Fruit fly (Drosophila melanogaster) whole organism, embryonic: Measurements from ENCODE around the gene CG3104.

ENCODE experiments used
- Atf3 ChIP-seq: fragments of 200-800 bp; sonication (Bioruptor generic); optimal IDR thresholded peaks from 3 replicates; lab custom pipeline; 2016; ENCODE audit warnings: missing biosample characterization, missing genetic modification characterization
- Atf6 ChIP-seq: fragments of 200-800 bp; sonication (Bioruptor generic); IDR thresholded peaks from 2 replicates; pipeline ENCODE4 v1.3.6; 2022; ENCODE audit warnings: missing biosample characterization, missing genetic modification characterization
- CG10147 ChIP-seq: fragments of 200-800 bp; sonication (Bioruptor generic); optimal IDR thresholded peaks from 2 replicates; lab custom pipeline; 2019; ENCODE audit warnings: missing biosample characterization, mild to moderate bottlenecking, missing genetic modification characterization, moderate library complexity
- CG10654 ChIP-seq: fragments of 200-800 bp; sonication (Bioruptor generic); optimal IDR thresholded peaks from 2 replicates; lab custom pipeline; 2016; ENCODE audit warnings: missing biosample characterization, missing genetic modification characterization
- CG11398 ChIP-seq: fragments of 200-800 bp; sonication (Bioruptor generic); optimal IDR thresholded peaks from 2 replicates; lab custom pipeline; 2016; ENCODE audit warnings: missing biosample characterization, missing genetic modification characterization
- CG15514 ChIP-seq: fragments of 200-800 bp; sonication (Bioruptor generic); optimal IDR thresholded peaks from 3 replicates; lab custom pipeline; 2017; ENCODE audit warnings: missing biosample characterization, missing genetic modification characterization, mild to moderate bottlenecking, moderate library complexity, missing genetic modification reagents
- CG1603 ChIP-seq: fragments of 200-800 bp; sonication (Bioruptor generic); optimal IDR thresholded peaks from 2 replicates; lab custom pipeline; 2019; ENCODE audit warnings: missing biosample characterization, mild to moderate bottlenecking, missing genetic modification characterization, moderate library complexity
- CG16779 ChIP-seq: fragments of 200-800 bp; sonication (Bioruptor generic); IDR thresholded peaks from 2 replicates; pipeline ENCODE4 v1.3.6; 2022; ENCODE audit warnings: missing biosample characterization, missing genetic modification characterization
- CG17829 ChIP-seq: fragments of 200-800 bp; optimal IDR thresholded peaks from 2 replicates; lab custom pipeline; 2019; ENCODE audit warnings: missing biosample characterization, mild to moderate bottlenecking, missing genetic modification characterization, moderate library complexity
- CG2199 ChIP-seq: fragments of 200-800 bp; sonication (Bioruptor generic); IDR thresholded peaks from 3 replicates; pipeline ENCODE4 v1.3.6; 2022; ENCODE audit warnings: missing biosample characterization, missing genetic modification characterization
- CG2889 ChIP-seq: fragments of 200-800 bp; sonication (Bioruptor generic); IDR thresholded peaks from 3 replicates; pipeline ENCODE4 v1.3.6; 2022; ENCODE audit warnings: missing biosample characterization, missing genetic modification characterization
- CG3065 ChIP-seq: fragments of 200-800 bp; sonication (Bioruptor generic); optimal IDR thresholded peaks from 2 replicates; lab custom pipeline; 2016; ENCODE audit warnings: missing biosample characterization, missing genetic modification characterization
- CG3281 ChIP-seq: fragments of 200-800 bp; sonication (Bioruptor generic); optimal IDR thresholded peaks from 3 replicates; lab custom pipeline; 2017; ENCODE audit warnings: missing biosample characterization, mild to moderate bottlenecking, missing genetic modification characterization
- CG3726 ChIP-seq: fragments of 200-800 bp; sonication (Bioruptor generic); IDR thresholded peaks from 3 replicates; pipeline ENCODE4, ENCODE4 v1.3.6; 2022; ENCODE audit warnings: missing biosample characterization, missing genetic modification characterization
- CG7745 ChIP-seq: fragments of 200-800 bp; sonication (Bioruptor generic); optimal IDR thresholded peaks from 2 replicates; lab custom pipeline; 2018; ENCODE audit warnings: missing biosample characterization, mild to moderate bottlenecking, missing genetic modification characterization, moderate library complexity
- CG7839 ChIP-seq: fragments of 200-800 bp; sonication (Bioruptor generic); optimal IDR thresholded peaks from 3 replicates; lab custom pipeline; 2018; ENCODE audit warnings: missing biosample characterization, mild to moderate bottlenecking, missing genetic modification characterization, moderate library complexity
- CG8290 ChIP-seq, 3 experiments: fragments of 200-800 bp; sonication (Bioruptor generic); optimal IDR thresholded peaks; 2 replicates each; lab custom pipeline; 2016 to 2019; ENCODE audit warnings: missing biosample characterization in 3 of 3, missing genetic modification characterization in 3 of 3, mild to moderate bottlenecking in 2 of 3, moderate library complexity in 1 of 3
- CG8359 ChIP-seq: fragments of 200-800 bp; sonication (Bioruptor generic); optimal IDR thresholded peaks from 2 replicates; lab custom pipeline; 2017; ENCODE audit warnings: missing biosample characterization, mild to moderate bottlenecking, missing genetic modification characterization, borderline replicate concordance
- CG9797 ChIP-seq: fragments of 200-800 bp; sonication (Bioruptor generic); optimal IDR thresholded peaks from 3 replicates; lab custom pipeline; 2018; ENCODE audit warnings: missing biosample characterization, mild to moderate bottlenecking, missing genetic modification characterization
- Deaf1 ChIP-seq: fragments of 200-800 bp; optimal IDR thresholded peaks from 3 replicates; lab custom pipeline; 2019; ENCODE audit warnings: missing biosample characterization, mild to moderate bottlenecking, missing genetic modification characterization, moderate library complexity
- Dfd ChIP-seq, 2 experiments: fragments of >200 bp; optimal IDR thresholded peaks; 2 replicates each; lab custom pipeline; 2017; ENCODE audit warnings: missing biosample characterization in 2 of 2, missing genetic modification characterization in 2 of 2
- ERR ChIP-seq: fragments of 200-800 bp; sonication (Bioruptor generic); optimal IDR thresholded peaks from 2 replicates; lab custom pipeline; 2016; ENCODE audit warnings: missing biosample characterization, missing genetic modification characterization
- H15 ChIP-seq: fragments of 200-800 bp; sonication (Bioruptor generic); IDR thresholded peaks from 3 replicates; pipeline ENCODE4 v1.3.6; 2022; ENCODE audit warnings: missing biosample characterization, missing genetic modification characterization
- Hey ChIP-seq: fragments of 200-800 bp; sonication (Bioruptor generic); optimal IDR thresholded peaks from 3 replicates; lab custom pipeline; 2018; ENCODE audit warnings: missing biosample characterization, mild to moderate bottlenecking, missing genetic modification characterization
- Kr ChIP-seq: fragments of 200-800 bp; sonication (Bioruptor generic); optimal IDR thresholded peaks from 2 replicates; lab custom pipeline; 2017; ENCODE audit warnings: missing biosample characterization, mild to moderate bottlenecking, missing genetic modification characterization
- MTF-1 ChIP-seq: fragments of 200-800 bp; sonication (Bioruptor generic); optimal IDR thresholded peaks from 2 replicates; lab custom pipeline; 2018; ENCODE audit warnings: missing biosample characterization, mild to moderate bottlenecking, missing genetic modification characterization, borderline replicate concordance
- Neu2 ChIP-seq: fragments of 200-800 bp; sonication (Bioruptor generic); optimal IDR thresholded peaks from 3 replicates; lab custom pipeline; 2016; ENCODE audit warnings: missing biosample characterization, missing genetic modification characterization, borderline replicate concordance
- Spps ChIP-seq: fragments of 200-800 bp; sonication (Bioruptor generic); optimal IDR thresholded peaks from 2 replicates; lab custom pipeline; 2018; ENCODE audit warnings: missing biosample characterization, mild to moderate bottlenecking, missing genetic modification characterization
- ab ChIP-seq: fragments of 200-800 bp; sonication (Bioruptor generic); optimal IDR thresholded peaks from 2 replicates; lab custom pipeline; 2016; ENCODE audit warnings: missing biosample characterization, missing genetic modification characterization
- bowl ChIP-seq: fragments of 200-800 bp; sonication (Bioruptor generic); IDR thresholded peaks from 2 replicates; pipeline ENCODE4 v1.3.6; 2022; ENCODE audit warnings: missing biosample characterization, missing genetic modification characterization
- cg ChIP-seq: fragments of 200-800 bp; sonication (Bioruptor generic); optimal IDR thresholded peaks from 3 replicates; lab custom pipeline; 2019; ENCODE audit warnings: missing biosample characterization, mild to moderate bottlenecking, missing genetic modification characterization, moderate library complexity
- crc ChIP-seq: fragments of 200-800 bp; sonication (Bioruptor generic); optimal IDR thresholded peaks from 2 replicates; lab custom pipeline; 2016; ENCODE audit warnings: missing biosample characterization, missing genetic modification characterization
- cwo ChIP-seq: fragments of 200-800 bp; sonication (Bioruptor generic); optimal IDR thresholded peaks from 3 replicates; lab custom pipeline; 2017; ENCODE audit warnings: missing biosample characterization, missing genetic modification characterization, mild to moderate bottlenecking, moderate library complexity, missing genetic modification reagents
- dpn ChIP-seq, 2 experiments: fragments of 200-800 bp; sonication (Bioruptor generic); optimal IDR thresholded peaks; 3 replicates each; lab custom pipeline; 2016; ENCODE audit warnings: missing biosample characterization in 2 of 2, missing genetic modification characterization in 2 of 2
- en ChIP-seq: fragments of 200-800 bp; sonication (Bioruptor generic); optimal IDR thresholded peaks from 2 replicates; lab custom pipeline; 2016; ENCODE audit warnings: missing biosample characterization, missing genetic modification characterization
- fd3F ChIP-seq: fragments of 200-800 bp; sonication (Bioruptor generic); optimal IDR thresholded peaks from 2 replicates; lab custom pipeline; 2018; ENCODE audit warnings: missing biosample characterization, mild to moderate bottlenecking, missing genetic modification characterization, moderate library complexity
- grn ChIP-seq: fragments of 200-800 bp; sonication (Bioruptor generic); optimal IDR thresholded peaks from 3 replicates; lab custom pipeline; 2017; ENCODE audit warnings: missing biosample characterization, missing genetic modification characterization
- hkb ChIP-seq, 2 experiments: fragments of 200-800 bp in 1 of 2; fragments of >200 bp in 1 of 2; sonication (Bioruptor generic) in 1 of 2; IDR thresholded peaks in 1 of 2; optimal IDR thresholded peaks in 1 of 2; 2 replicates each; pipeline versions ENCODE4 v1.3.6 to Lab custom; 2017 to 2022; ENCODE audit warnings: missing biosample characterization in 1 of 2, missing genetic modification characterization in 1 of 2
- jigr1 ChIP-seq: fragments of 200-800 bp; sonication (Bioruptor generic); IDR thresholded peaks from 3 replicates; pipeline ENCODE4 v1.3.6; 2022; ENCODE audit warnings: missing biosample characterization, missing genetic modification characterization
- ken ChIP-seq: fragments of 200-800 bp; sonication (Bioruptor generic); IDR thresholded peaks from 3 replicates; pipeline ENCODE4 v1.3.6; 2022; ENCODE audit warnings: missing biosample characterization, missing genetic modification characterization
- klu ChIP-seq: fragments of 200-800 bp; sonication (Bioruptor generic); IDR thresholded peaks from 2 replicates; pipeline ENCODE4 v1.3.6; 2022; ENCODE audit warnings: missing biosample characterization, missing genetic modification characterization
- nerfin-2 ChIP-seq: fragments of 200-800 bp; sonication (Bioruptor generic); IDR thresholded peaks from 2 replicates; pipeline ENCODE4 v1.3.6; 2022; ENCODE audit warnings: missing biosample characterization, missing genetic modification characterization; ENCODE audit not compliant: partially characterized antibody
- pita ChIP-seq: fragments of 200-800 bp; sonication (Bioruptor generic); optimal IDR thresholded peaks from 2 replicates; lab custom pipeline; 2017; ENCODE audit warnings: missing biosample characterization, mild to moderate bottlenecking, missing genetic modification characterization
- prd ChIP-seq, 3 experiments: fragments of >200 bp in 2 of 3; fragments of 200-800 bp in 1 of 3; sonication (Bioruptor generic) in 1 of 3; optimal IDR thresholded peaks in 2 of 3; IDR thresholded peaks in 1 of 3; 2 replicates in 2 of 3; 3 replicates in 1 of 3; pipeline versions ENCODE4 v1.3.6 to Lab custom; 2017 to 2022; ENCODE audit warnings: missing biosample characterization in 1 of 3, missing genetic modification characterization in 1 of 3
- pros ChIP-seq: fragments of 200-800 bp; sonication (Bioruptor generic); optimal IDR thresholded peaks from 3 replicates; lab custom pipeline; 2019; ENCODE audit warnings: missing biosample characterization, mild to moderate bottlenecking, missing genetic modification characterization, moderate library complexity
- sens-2 ChIP-seq: fragments of 200-800 bp; sonication (Bioruptor generic); IDR thresholded peaks from 2 replicates; pipeline ENCODE4 v1.3.6; 2022; ENCODE audit warnings: missing biosample characterization, missing genetic modification characterization
- sima ChIP-seq: fragments of 200-800 bp; sonication (Bioruptor generic); optimal IDR thresholded peaks from 2 replicates; lab custom pipeline; 2016; ENCODE audit warnings: missing biosample characterization, missing genetic modification characterization
- sob ChIP-seq: fragments of 200-800 bp; sonication (Bioruptor generic); IDR thresholded peaks from 2 replicates; pipeline ENCODE4 v1.3.6; 2022; ENCODE audit warnings: missing biosample characterization, missing genetic modification characterization

CG3104 gene

DNA sequence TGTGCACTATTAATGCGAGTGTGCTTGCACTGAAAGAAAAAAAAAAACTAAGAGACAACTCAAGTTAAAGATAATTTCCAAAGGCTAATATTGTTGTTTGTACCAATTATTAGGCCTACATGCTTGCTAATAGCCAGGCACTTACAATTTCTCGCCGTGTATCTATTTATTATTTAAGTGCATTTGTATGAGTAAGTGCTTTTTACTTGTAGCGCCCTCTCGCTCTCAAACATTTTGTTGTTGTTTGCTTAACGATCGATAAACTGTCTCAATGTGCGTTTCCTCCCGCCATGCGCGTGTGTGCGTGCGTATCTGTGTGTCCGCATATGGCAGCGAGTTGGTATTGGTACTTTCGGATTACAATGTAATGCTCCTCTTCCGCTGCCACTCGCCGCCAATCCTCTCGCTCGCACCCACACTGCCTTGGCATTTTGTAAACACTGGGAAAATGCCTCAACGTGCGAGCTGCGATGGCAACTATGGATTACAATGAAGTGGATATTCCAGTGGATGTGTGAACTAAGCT lies 41.5 kb upstream of the CG3104 start (continued):
- TF ChIP-seq Atf3 (GFP tag; lab: Kevin White, UChicago) = peak; percentile 84
- TF ChIP-seq CG3281 = peak; percentile 32
- peak; percentile 74; the same call in 1 of the 2 replicates for TF ChIP-seq sens-2 (GFP tag; lab: Robert Waterston, UW)
- TF ChIP-seq CG15514 = peak; percentile 27
- peak; percentile 66 for TF ChIP-seq ERR
- TF ChIP-seq klu (GFP tag; lab: Robert Waterston, UW) = 0 out of 2 replicates have a peak, but pooled peaks have one; percentile 23
- peak; percentile 69 for TF ChIP-seq CG17829 (tag; lab: Kevin White, UChicago)
- peak; percentile 76 for TF ChIP-seq ab
- TF ChIP-seq CG9797 (GFP tag; lab: Kevin White, UChicago) = no peak
- TF ChIP-seq crc = peak; percentile 65
- peak; percentile 90; the same call in 2 of the 3 replicates for TF ChIP-seq CG2199 (GFP tag; lab: Robert Waterston, UW)
- TF ChIP-seq sima (GFP tag; lab: Kevin White, UChicago) = peak; percentile 58
- TF ChIP-seq Kr (GFP tag; lab: Kevin White, UChicago) = no peak
- TF ChIP-seq CG10147 (GFP tag; lab: Kevin White, UChicago) = peak; percentile 28
- peak; percentile 64 for TF ChIP-seq CG7745 (tag; lab: Kevin White, UChicago)
- peak; percentile 19 for TF ChIP-seq MTF-1
- TF ChIP-seq dpn (GFP tag; optimal IDR thresholded peaks at IDR 0.05; lab: Kevin White, UChicago) = peak; percentile 86 to 87
- TF ChIP-seq bowl = no peak; the same call in 1 of the 2 replicates
- peak; percentile 81 for TF ChIP-seq ken (GFP tag; lab: Robert Waterston, UW)
- TF ChIP-seq en = peak; percentile 72
- TF ChIP-seq CG2889 (GFP tag; lab: Robert Waterston, UW) = peak; percentile 79
- peak; percentile 82 for TF ChIP-seq CG10654 (GFP tag; lab: Kevin White, UChicago)
- peak; percentile 72 for TF ChIP-seq CG1603 (tag; lab: Kevin White, UChicago)
- peak; percentile 81 for TF ChIP-seq CG11398
- peak; percentile 67; the same call in 2 of the 3 replicates for TF ChIP-seq CG3726 (GFP tag; lab: Robert Waterston, UW)
- TF ChIP-seq CG7839 = peak; percentile 84
- no peak for TF ChIP-seq prd (optimal IDR thresholded peaks at IDR 0.05; lab: Kevin White, UChicago)
- peak; percentile 86 for TF ChIP-seq prd (GFP tag; IDR thresholded peaks at IDR 0.05; lab: Robert Waterston, UW)
- peak; percentile 7 for TF ChIP-seq Spps (tag; lab: Kevin White, UChicago)
- no peak for TF ChIP-seq nerfin-2 (GFP tag; lab: Robert Waterston, UW)
- no peak for TF ChIP-seq CG8359 (GFP tag; lab: Kevin White, UChicago)
- peak; percentile 38 for TF ChIP-seq Neu2 (GFP tag; lab: Kevin White, UChicago)
- no peak for TF ChIP-seq hkb (optimal IDR thresholded peaks at IDR 0.05; lab: Kevin White, UChicago)
- TF ChIP-seq hkb (GFP tag; IDR thresholded peaks at IDR 0.05; lab: Robert Waterston, UW) = peak; percentile 90
- peak; percentile 35 for TF ChIP-seq grn
- TF ChIP-seq CG16779 (GFP tag; lab: Robert Waterston, UW) = 0 out of 2 replicates have a peak, but pooled peaks have one; percentile 46
- peak; percentile 94 for TF ChIP-seq cg (GFP tag; lab: Kevin White, UChicago)
- TF ChIP-seq jigr1 = peak; percentile 68; the same call in 2 of the 3 replicates
- TF ChIP-seq sob (GFP tag; lab: Robert Waterston, UW) = peak; percentile 80
- TF ChIP-seq cwo (GFP tag; lab: Kevin White, UChicago) = peak; percentile 29
- peak; percentile 41 for TF ChIP-seq CG8290 (GFP tag; optimal IDR thresholded peaks at IDR 0.05; lab: Kevin White, UChicago)
- TF ChIP-seq CG8290 (tag; optimal IDR thresholded peaks at IDR 0.05; lab: Kevin White, UChicago) = no peak
- peak; percentile 85 for TF ChIP-seq H15 (GFP tag; lab: Robert Waterston, UW)
- peak; percentile 72 for TF ChIP-seq CG3065 (GFP tag; lab: Kevin White, UChicago)
- peak; percentile 41 for TF ChIP-seq fd3F (GFP tag; lab: Kevin White, UChicago)
- peak; percentile 77 for TF ChIP-seq Atf6 (GFP tag; lab: Robert Waterston, UW)
- TF ChIP-seq Deaf1 = peak; percentile 19
- TF ChIP-seq pros = peak; percentile 66
- no peak for TF ChIP-seq pita
- no peak for TF ChIP-seq Dfd (GFP tag; optimal IDR thresholded peaks at IDR 0.05; lab: Kevin White, UChicago)
- TF ChIP-seq Hey (tag; lab: Kevin White, UChicago) = no peak
